Fruit fly (Drosophila melanogaster) whole organism, prepupa: Measurements from ENCODE around the gene CecB.
A peak's percentile ranks its signal among the peaks of the same experiment; 100 is the strongest.

Experiments
- Blimp-1 ChIP-seq: fragments of 200-800 bp; sonication (Bioruptor generic); optimal IDR thresholded peaks from 3 replicates; lab custom pipeline; 2017; ENCODE audit warnings: missing biosample characterization, missing genetic modification characterization, mild to moderate bottlenecking, moderate library complexity, missing genetic modification reagents
- CG10669 ChIP-seq: fragments of 200-800 bp; sonication (Bioruptor generic); optimal IDR thresholded peaks from 3 replicates; lab custom pipeline; 2018; ENCODE audit warnings: missing biosample characterization, mild to moderate bottlenecking, missing genetic modification characterization, moderate library complexity
- CG11294 ChIP-seq: fragments of 200-800 bp; sonication (Bioruptor generic); IDR thresholded peaks from 2 replicates; pipeline ENCODE4 v1.3.6; 2022; ENCODE audit warnings: missing biosample characterization, missing genetic modification characterization
- CG15336 ChIP-seq: fragments of 200-800 bp; sonication (Bioruptor generic); IDR thresholded peaks from 2 replicates; pipeline ENCODE4 v1.3.6; 2022; ENCODE audit warnings: missing biosample characterization, missing genetic modification characterization
- CG1621 ChIP-seq: fragments of 200-800 bp; sonication (Bioruptor generic); optimal IDR thresholded peaks from 3 replicates; lab custom pipeline; 2018; ENCODE audit warnings: missing biosample characterization, mild to moderate bottlenecking, missing genetic modification characterization
- CG16779 ChIP-seq: fragments of 200-800 bp; sonication (Bioruptor generic); optimal IDR thresholded peaks from 3 replicates; lab custom pipeline; 2017; ENCODE audit warnings: missing biosample characterization, mild to moderate bottlenecking, missing genetic modification characterization
- CG6163 ChIP-seq: fragments of 200-800 bp; sonication (Bioruptor generic); IDR thresholded peaks from 3 replicates; pipeline ENCODE4 v1.3.6; 2022; ENCODE audit warnings: missing biosample characterization, missing genetic modification characterization
- CG6276 ChIP-seq: fragments of 200-800 bp; sonication (Bioruptor generic); optimal IDR thresholded peaks from 2 replicates; lab custom pipeline; 2017; ENCODE audit warnings: missing biosample characterization, mild to moderate bottlenecking, missing genetic modification characterization
- CG6854 ChIP-seq: fragments of 200-800 bp; sonication (Bioruptor generic); optimal IDR thresholded peaks from 2 replicates; lab custom pipeline; 2017; ENCODE audit warnings: missing biosample characterization, mild to moderate bottlenecking, missing genetic modification characterization
- CG7368 ChIP-seq: fragments of 200-800 bp; sonication (Bioruptor generic); optimal IDR thresholded peaks from 3 replicates; lab custom pipeline; 2016; ENCODE audit warnings: missing biosample characterization, missing genetic modification characterization
- CG8119 ChIP-seq: fragments of 200-800 bp; sonication (Bioruptor generic); IDR thresholded peaks from 3 replicates; pipeline ENCODE4 v1.3.6; 2022; ENCODE audit warnings: missing biosample characterization, missing genetic modification characterization
- CG8319 ChIP-seq: fragments of 200-800 bp; sonication (Bioruptor generic); optimal IDR thresholded peaks from 3 replicates; lab custom pipeline; 2016; ENCODE audit warnings: missing biosample characterization, missing genetic modification characterization
- CG8632 ChIP-seq: fragments of 200-800 bp; sonication (Bioruptor generic); optimal IDR thresholded peaks from 3 replicates; lab custom pipeline; 2016; ENCODE audit warnings: missing biosample characterization, missing genetic modification characterization
- CG9139 ChIP-seq: fragments of 200-800 bp; sonication (Bioruptor generic); optimal IDR thresholded peaks from 3 replicates; lab custom pipeline; 2017; ENCODE audit warnings: missing biosample characterization, mild to moderate bottlenecking, missing genetic modification characterization
- Eip78C ChIP-seq: fragments of 200-800 bp; sonication (Bioruptor generic); peaks from one replicate; lab custom pipeline; 2016; ENCODE audit warnings: missing biosample characterization, missing genetic modification characterization
- Eip93F ChIP-seq: fragments of 200-800 bp; sonication (Bioruptor generic); optimal IDR thresholded peaks from 2 replicates; lab custom pipeline; 2016; ENCODE audit warnings: missing biosample characterization, mild to moderate bottlenecking, missing genetic modification characterization
- Ets21C ChIP-seq: fragments of 200-800 bp; sonication (Bioruptor generic); optimal IDR thresholded peaks from 3 replicates; lab custom pipeline; 2016; ENCODE audit warnings: missing biosample characterization, missing genetic modification characterization
- Ets96B ChIP-seq: fragments of 200-800 bp; optimal IDR thresholded peaks from 2 replicates; lab custom pipeline; 2019; ENCODE audit warnings: missing biosample characterization, mild to moderate bottlenecking, missing genetic modification characterization, moderate library complexity
- Hr38 ChIP-seq: sonication (Bioruptor generic); optimal IDR thresholded peaks from 2 replicates; lab custom pipeline; 2016; ENCODE audit warnings: missing biosample characterization, missing genetic modification characterization
- Lpt ChIP-seq: fragments of 200-800 bp; sonication (Bioruptor generic); optimal IDR thresholded peaks from 3 replicates; lab custom pipeline; 2016; ENCODE audit warnings: missing biosample characterization, missing genetic modification characterization
- Met ChIP-seq: fragments of 200-800 bp; sonication (Bioruptor generic); optimal IDR thresholded peaks from 3 replicates; lab custom pipeline; 2016; ENCODE audit warnings: missing biosample characterization, missing genetic modification characterization
- Sox14 ChIP-seq: fragments of 200-800 bp; sonication (Bioruptor generic); optimal IDR thresholded peaks from 3 replicates; lab custom pipeline; 2016; ENCODE audit warnings: missing biosample characterization, missing genetic modification characterization
- Sox15 ChIP-seq: fragments of 200-800 bp; sonication (Bioruptor generic); optimal IDR thresholded peaks from 3 replicates; lab custom pipeline; 2016; ENCODE audit warnings: missing biosample characterization, missing genetic modification characterization
- acj6 ChIP-seq: fragments of 200-800 bp; sonication (Bioruptor generic); optimal IDR thresholded peaks from 3 replicates; lab custom pipeline; 2016; ENCODE audit warnings: missing biosample characterization, missing genetic modification characterization
- cyc ChIP-seq: fragments of 200-800 bp; sonication (Bioruptor generic); optimal IDR thresholded peaks from 3 replicates; lab custom pipeline; 2016; ENCODE audit warnings: missing biosample characterization, missing genetic modification characterization
- dac ChIP-seq: fragments of 200-800 bp; sonication (Bioruptor generic); optimal IDR thresholded peaks from 2 replicates; lab custom pipeline; 2017; ENCODE audit warnings: missing biosample characterization, mild to moderate bottlenecking, missing genetic modification characterization
- dsx ChIP-seq: fragments of 200-800 bp; optimal IDR thresholded peaks from 3 replicates; lab custom pipeline; 2019; ENCODE audit warnings: missing biosample characterization, mild to moderate bottlenecking, missing genetic modification characterization, moderate library complexity; ENCODE audit not compliant: poor library complexity, severe bottlenecking
- eg ChIP-seq: fragments of 200-800 bp; sonication (Bioruptor generic); IDR thresholded peaks from 3 replicates; pipeline ENCODE4 v1.3.6; 2022; ENCODE audit warnings: missing biosample characterization, missing genetic modification characterization
- esn ChIP-seq: fragments of 200-800 bp; sonication (Bioruptor generic); optimal IDR thresholded peaks from 2 replicates; lab custom pipeline; 2016; ENCODE audit warnings: missing biosample characterization, mild to moderate bottlenecking, missing genetic modification characterization, moderate library complexity
- fd59A ChIP-seq: fragments of 200-800 bp; sonication (Bioruptor generic); optimal IDR thresholded peaks from 2 replicates; lab custom pipeline; 2017; ENCODE audit warnings: missing biosample characterization, mild to moderate bottlenecking, missing genetic modification characterization, missing genetic modification reagents
- fkh ChIP-seq: fragments of 200-800 bp; sonication (Bioruptor generic); optimal IDR thresholded peaks from 3 replicates; lab custom pipeline; 2017; ENCODE audit warnings: missing biosample characterization, mild to moderate bottlenecking, missing genetic modification characterization, moderate library complexity
- lz ChIP-seq: fragments of 200-800 bp; sonication (Bioruptor generic); optimal IDR thresholded peaks from 3 replicates; lab custom pipeline; 2016; ENCODE audit warnings: missing biosample characterization, missing genetic modification characterization
- net ChIP-seq: fragments of 200-800 bp; sonication (Bioruptor generic); optimal IDR thresholded peaks from 3 replicates; lab custom pipeline; 2016; ENCODE audit warnings: missing biosample characterization, missing genetic modification characterization
- pdm3 ChIP-seq: fragments of 200-800 bp; sonication (Bioruptor generic); optimal IDR thresholded peaks from 3 replicates; lab custom pipeline; 2016; ENCODE audit warnings: missing biosample characterization, missing genetic modification characterization
- spab ChIP-seq: fragments of 200-800 bp; sonication (Bioruptor generic); optimal IDR thresholded peaks from 2 replicates; lab custom pipeline; 2017; ENCODE audit warnings: missing biosample characterization, mild to moderate bottlenecking, missing genetic modification characterization, missing genetic modification reagents
- ss ChIP-seq, 2 experiments: fragments of 200-800 bp; sonication (Bioruptor generic); optimal IDR thresholded peaks; 2 replicates in 1 of 2; 3 replicates in 1 of 2; lab custom pipeline; 2017 to 2018; ENCODE audit warnings: mild to moderate bottlenecking in 2 of 2, missing biosample characterization in 2 of 2, missing genetic modification characterization in 2 of 2, moderate library complexity in 1 of 2
- svp ChIP-seq: fragments of 200-800 bp; sonication (Bioruptor generic); peaks from one replicate; lab custom pipeline; 2016; ENCODE audit warnings: missing biosample characterization, missing genetic modification characterization
- topi ChIP-seq: fragments of 200-800 bp; sonication (Bioruptor generic); optimal IDR thresholded peaks from 3 replicates; lab custom pipeline; 2016; ENCODE audit warnings: missing biosample characterization, missing genetic modification characterization
- vri ChIP-seq: fragments of 200-800 bp; sonication (Bioruptor generic); optimal IDR thresholded peaks from 3 replicates; lab custom pipeline; 2016; ENCODE audit warnings: missing biosample characterization, mild to moderate bottlenecking, missing genetic modification characterization

CecB gene

DNA sequence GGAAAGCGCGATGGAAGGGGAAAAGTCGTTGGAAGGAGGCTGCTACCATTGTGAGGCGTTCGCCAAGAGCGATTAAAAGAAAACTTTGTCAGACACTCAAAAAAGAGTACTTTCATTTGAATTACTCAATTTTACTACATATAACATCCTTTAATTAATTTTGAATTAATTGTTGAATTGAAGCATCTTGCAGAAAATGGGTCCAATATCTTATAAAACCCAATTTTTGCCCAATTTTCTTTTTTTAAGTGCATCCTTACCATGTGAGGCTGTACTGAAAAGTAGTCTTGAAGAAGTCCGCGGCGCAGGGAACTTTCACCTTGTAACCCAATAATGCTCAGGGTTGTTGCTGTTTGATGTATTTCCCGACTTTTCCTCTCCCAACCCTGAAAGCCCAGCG, 21.7 kb upstream of the CecB start:
- TF ChIP-seq CG8319 (GFP tag; lab: Kevin White, UChicago) (no peak), Blimp-1 (GFP tag; lab: Kevin White, UChicago) (no peak), spab (GFP tag; lab: Kevin White, UChicago) (no peak), fd59A (GFP tag; lab: Kevin White, UChicago) (no peak), CG9139 (GFP tag; lab: Kevin White, UChicago) (no peak), CG6854 (GFP tag; lab: Kevin White, UChicago) (no peak), pdm3 (no peak), CG7368 (GFP tag; lab: Kevin White, UChicago) (no peak), Eip93F (GFP tag; lab: Kevin White, UChicago) (no peak)

DNA sequence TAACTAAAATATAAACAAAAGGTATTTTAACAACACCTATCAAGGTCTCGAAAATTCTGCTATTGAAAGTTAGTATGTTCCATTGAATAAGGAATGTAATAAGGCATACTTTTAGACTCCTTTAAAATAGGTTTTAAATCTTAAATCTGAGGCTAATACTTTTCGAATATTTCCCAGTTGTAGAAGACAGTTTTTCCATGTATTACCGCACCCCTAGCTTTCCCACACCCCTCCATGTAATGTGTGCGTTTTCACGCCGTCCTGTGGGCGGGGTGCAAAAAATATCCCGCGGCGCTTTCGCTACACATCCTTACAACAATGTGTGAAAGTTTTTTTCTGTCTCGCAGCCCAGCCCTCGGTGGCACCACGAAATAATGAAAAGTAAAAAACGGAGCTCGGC, 11.0 kb upstream of the CecB start:
- TF ChIP-seq fkh (no peak), dac (no peak)

DNA sequence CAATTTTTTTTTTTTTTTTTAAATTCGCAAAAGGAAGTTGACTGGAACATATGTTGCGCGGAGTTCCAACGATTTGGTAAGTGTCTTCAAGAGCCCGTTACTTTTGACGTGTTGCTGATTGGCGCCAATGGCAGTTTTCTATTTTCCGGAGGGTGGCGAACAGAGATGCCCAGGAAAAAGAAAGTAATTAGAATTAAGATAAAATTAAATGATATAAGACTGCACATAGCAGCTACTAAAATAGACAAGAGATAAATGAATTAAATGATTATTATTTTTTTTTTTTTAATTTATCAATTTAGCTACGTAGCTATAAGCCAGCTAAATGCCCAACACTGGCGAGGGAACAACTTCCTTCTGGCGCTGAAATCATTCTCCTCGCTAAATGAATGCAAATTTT, 8.6 kb upstream of the CecB start:
- TF ChIP-seq Ets21C (GFP tag; lab: Kevin White, UChicago) (no peak), Eip78C (GFP tag; lab: Kevin White, UChicago) (peak; percentile 56), svp (peak; percentile 57)

DNA sequence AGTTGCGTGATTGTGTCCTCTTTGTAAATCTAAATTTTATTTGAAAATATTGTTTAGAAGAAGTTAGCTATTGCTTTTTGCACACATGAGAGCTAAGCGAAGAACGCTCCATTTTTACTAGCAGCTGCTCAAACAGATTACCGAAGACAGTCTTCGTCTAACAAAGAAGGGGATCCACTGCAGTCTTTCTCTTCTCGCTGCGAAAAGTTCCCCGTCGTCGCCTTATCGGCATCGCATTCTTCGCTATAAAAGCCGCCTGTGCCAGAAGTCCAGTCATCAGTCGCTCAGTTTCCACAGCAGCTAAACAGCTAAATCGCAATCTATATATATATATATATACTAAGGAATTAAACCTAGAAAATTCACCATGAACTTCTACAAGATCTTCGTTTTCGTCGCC, 2.6 kb upstream of the CecB start, which contains the start of gene CecC:
Gene CecC (plus strand): TSS at position 275 of the 400 bp plus-strand sequence.
- TF ChIP-seq Eip93F (GFP tag; lab: Kevin White, UChicago) (no peak), CG8119 (GFP tag; lab: Robert Waterston, UW) (no peak), CG15336 (GFP tag; lab: Robert Waterston, UW) (no peak), dac (no peak), CG10669 (GFP tag; lab: Kevin White, UChicago) (no peak), net (GFP tag; lab: Kevin White, UChicago) (no peak)

DNA sequence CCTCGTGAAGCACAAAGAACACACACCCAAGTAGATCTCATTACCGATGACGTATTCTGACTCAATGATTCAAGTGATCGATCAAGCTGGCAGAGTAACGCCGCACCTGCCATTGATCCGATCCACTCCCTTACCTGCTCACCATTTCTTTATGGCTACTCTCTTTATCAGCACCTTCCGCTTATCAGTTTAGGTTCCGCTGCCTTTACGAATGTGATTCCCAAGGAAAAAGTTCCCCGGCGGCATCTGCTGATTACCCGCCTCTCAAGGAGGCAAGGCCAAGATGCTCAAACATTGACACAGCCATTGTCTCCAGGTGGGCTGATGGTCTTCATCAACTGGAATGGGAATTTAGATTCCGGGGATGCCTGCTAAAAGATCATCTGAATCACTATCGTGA, 1.4 kb upstream of the CecB start:
- no peak for TF ChIP-seq eg
- no peak for TF ChIP-seq CG6163 (GFP tag; lab: Robert Waterston, UW)
- TF ChIP-seq Lpt (GFP tag; lab: Kevin White, UChicago), result no peak
- TF ChIP-seq esn (GFP tag; lab: Kevin White, UChicago), result no peak
- peak; percentile 17 for TF ChIP-seq Sox14 (GFP tag; lab: Kevin White, UChicago)
- TF ChIP-seq CG8119 (GFP tag; lab: Robert Waterston, UW), result no peak
- peak; percentile 78 for TF ChIP-seq svp
- TF ChIP-seq CG1621 (tag; lab: Kevin White, UChicago), result no peak
- TF ChIP-seq CG8632, result no peak
- no peak for TF ChIP-seq dsx (GFP tag; lab: Kevin White, UChicago)
- no peak for TF ChIP-seq cyc (GFP tag; lab: Kevin White, UChicago)
- no peak for TF ChIP-seq Ets21C (GFP tag; lab: Kevin White, UChicago)
- no peak for TF ChIP-seq lz (GFP tag; lab: Kevin White, UChicago)

DNA sequence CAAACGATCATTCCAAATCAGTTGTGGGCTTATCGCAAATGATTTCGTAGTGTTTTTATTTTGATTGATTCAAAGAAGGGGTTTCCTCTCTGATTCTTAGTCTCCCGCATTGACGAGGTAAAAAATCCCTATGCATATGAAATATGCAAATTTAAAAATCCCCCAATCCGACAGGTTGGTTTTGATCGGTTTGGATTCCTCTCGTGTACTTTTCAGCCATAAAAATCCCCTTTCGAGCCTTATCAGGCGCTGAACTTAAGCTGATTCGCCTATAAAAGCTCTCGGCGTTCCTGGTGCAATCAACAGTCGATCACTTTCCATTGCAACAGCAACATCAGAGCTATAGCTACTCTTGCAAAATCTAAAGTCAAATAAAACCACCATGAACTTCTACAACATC, 1.7 kb downstream of the CecB start, which contains the start of gene CecA2:
Gene CecA2 (plus strand): TSS at position 301 of the 400 bp plus-strand sequence.
- TF ChIP-seq CG16779 (tag; lab: Kevin White, UChicago) (no peak), Blimp-1 (GFP tag; lab: Kevin White, UChicago) (no peak), lz (GFP tag; lab: Kevin White, UChicago) (no peak), Ets96B (tag; lab: Kevin White, UChicago) (no peak), CG6854 (GFP tag; lab: Kevin White, UChicago) (no peak), Met (GFP tag; lab: Kevin White, UChicago) (no peak), CG1621 (tag; lab: Kevin White, UChicago) (no peak), CG10669 (GFP tag; lab: Kevin White, UChicago) (no peak), CG6276 (GFP tag; lab: Kevin White, UChicago) (no peak), Hr38 (GFP tag; lab: Kevin White, UChicago) (no peak), dac (no peak), Lpt (GFP tag; lab: Kevin White, UChicago) (no peak), Sox15 (GFP tag; lab: Kevin White, UChicago) (no peak), acj6 (GFP tag; lab: Kevin White, UChicago) (no peak), CG8119 (GFP tag; lab: Robert Waterston, UW) (no peak), vri (GFP tag; lab: Kevin White, UChicago) (no peak), svp (no peak), ss (GFP tag; optimal IDR thresholded peaks at IDR 0.05; lab: Kevin White, UChicago) (no peak), topi (GFP tag; lab: Kevin White, UChicago) (no peak), CG11294 (GFP tag; lab: Robert Waterston, UW) (no peak)
